Fruit fly (Drosophila melanogaster) whole organism, embryonic: ENCODE measurements around the gene Tyler.
A peak's percentile ranks its signal among the peaks of the same experiment; 100 is the strongest.

ENCODE experiments used
- Abd-B ChIP-seq: fragments of 200-800 bp; sonication (Bioruptor generic); optimal IDR thresholded peaks from 2 replicates; lab custom pipeline; 2018; ENCODE audit warnings: missing biosample characterization, mild to moderate bottlenecking, missing genetic modification characterization, moderate library complexity
- Asciz ChIP-seq: fragments of 200-800 bp; sonication (Bioruptor generic); optimal IDR thresholded peaks from 2 replicates; lab custom pipeline; 2017; ENCODE audit warnings: missing biosample characterization, mild to moderate bottlenecking, missing genetic modification characterization, missing genetic modification reagents
- CG10147 ChIP-seq: fragments of 200-800 bp; sonication (Bioruptor generic); optimal IDR thresholded peaks from 2 replicates; lab custom pipeline; 2019; ENCODE audit warnings: missing biosample characterization, mild to moderate bottlenecking, missing genetic modification characterization, moderate library complexity
- CG10321 ChIP-seq: fragments of 200-800 bp; sonication (Bioruptor generic); IDR thresholded peaks from 2 replicates; pipeline ENCODE4 v1.3.6; 2022; ENCODE audit warnings: missing biosample characterization, missing genetic modification characterization
- CG13296 ChIP-seq: fragments of 200-800 bp; sonication (Bioruptor generic); optimal IDR thresholded peaks from 3 replicates; lab custom pipeline; 2018; ENCODE audit warnings: missing biosample characterization, mild to moderate bottlenecking, missing genetic modification characterization
- CG13624 ChIP-seq: fragments of 200-800 bp; sonication (Bioruptor generic); optimal IDR thresholded peaks from 2 replicates; lab custom pipeline; 2016; ENCODE audit warnings: missing biosample characterization, missing genetic modification characterization
- CG14710 ChIP-seq: fragments of 200-800 bp; sonication (Bioruptor generic); optimal IDR thresholded peaks from 3 replicates; lab custom pipeline; 2019; ENCODE audit warnings: missing biosample characterization, mild to moderate bottlenecking, missing genetic modification characterization, moderate library complexity
- CG14860 ChIP-seq: fragments of 200-800 bp; sonication (Bioruptor generic); IDR thresholded peaks from 3 replicates; pipeline ENCODE4 v1.3.6; 2022; ENCODE audit warnings: missing biosample characterization, missing genetic modification characterization; ENCODE audit not compliant: partially characterized antibody
- CG14965 ChIP-seq: fragments of 200-800 bp; sonication (Bioruptor generic); optimal IDR thresholded peaks from 2 replicates; lab custom pipeline; 2016; ENCODE audit warnings: missing biosample characterization, missing genetic modification characterization, borderline replicate concordance
- CG15514 ChIP-seq: fragments of 200-800 bp; sonication (Bioruptor generic); optimal IDR thresholded peaks from 3 replicates; lab custom pipeline; 2017; ENCODE audit warnings: missing biosample characterization, missing genetic modification characterization, mild to moderate bottlenecking, moderate library complexity, missing genetic modification reagents
- CG1603 ChIP-seq: fragments of 200-800 bp; sonication (Bioruptor generic); optimal IDR thresholded peaks from 2 replicates; lab custom pipeline; 2019; ENCODE audit warnings: missing biosample characterization, mild to moderate bottlenecking, missing genetic modification characterization, moderate library complexity
- CG16813 ChIP-seq: fragments of 200-800 bp; sonication (Bioruptor generic); IDR thresholded peaks from 3 replicates; pipeline ENCODE4 v1.3.6; 2022; ENCODE audit warnings: missing biosample characterization, missing genetic modification characterization; ENCODE audit not compliant: partially characterized antibody
- CG17912 ChIP-seq: fragments of 200-800 bp; sonication (Bioruptor generic); optimal IDR thresholded peaks from 2 replicates; lab custom pipeline; 2018; ENCODE audit warnings: missing biosample characterization, mild to moderate bottlenecking, missing genetic modification characterization
- CG18764 ChIP-seq: fragments of 200-800 bp; sonication (Bioruptor generic); optimal IDR thresholded peaks from 3 replicates; lab custom pipeline; 2016; ENCODE audit warnings: missing biosample characterization, missing genetic modification characterization
- CG2129 ChIP-seq: fragments of 200-800 bp; sonication (Bioruptor generic); IDR thresholded peaks from 2 replicates; pipeline ENCODE4 v1.3.6; 2022; ENCODE audit warnings: missing biosample characterization, missing genetic modification characterization; ENCODE audit not compliant: partially characterized antibody
- CG31365 ChIP-seq: fragments of 200-800 bp; sonication (Bioruptor generic); optimal IDR thresholded peaks from 2 replicates; lab custom pipeline; 2018; ENCODE audit warnings: missing biosample characterization, mild to moderate bottlenecking, missing genetic modification characterization
- CG31388 ChIP-seq: fragments of 200-800 bp; sonication (Bioruptor generic); optimal IDR thresholded peaks from 2 replicates; lab custom pipeline; 2016; ENCODE audit warnings: missing biosample characterization, missing genetic modification characterization
- CG6254 ChIP-seq: fragments of 200-800 bp; sonication (Bioruptor generic); optimal IDR thresholded peaks from 3 replicates; lab custom pipeline; 2017; ENCODE audit warnings: mild to moderate bottlenecking, missing biosample characterization, missing genetic modification reagents, missing genetic modification characterization
- CG6791 ChIP-seq: fragments of 200-800 bp; sonication (Bioruptor generic); IDR thresholded peaks from 3 replicates; pipeline ENCODE4 v1.3.6; 2022; ENCODE audit warnings: missing biosample characterization, missing genetic modification characterization; ENCODE audit not compliant: partially characterized antibody
- CG9609 ChIP-seq: fragments of 200-800 bp; sonication (Bioruptor generic); optimal IDR thresholded peaks from 3 replicates; lab custom pipeline; 2016; ENCODE audit warnings: missing biosample characterization, missing genetic modification characterization
- CoRest ChIP-seq: fragments of 200-800 bp; sonication (Bioruptor generic); optimal IDR thresholded peaks from 3 replicates; lab custom pipeline; 2018; ENCODE audit warnings: missing biosample characterization, mild to moderate bottlenecking, missing genetic modification characterization, moderate library complexity
- Doc2 ChIP-seq: fragments of 200-800 bp; sonication (Bioruptor generic); IDR thresholded peaks from 2 replicates; pipeline ENCODE4 v1.3.6; 2022; ENCODE audit warnings: missing biosample characterization, missing genetic modification characterization
- H2.0 ChIP-seq: fragments of 200-800 bp; sonication (Bioruptor generic); IDR thresholded peaks from 2 replicates; pipeline ENCODE4 v1.3.6; 2022; ENCODE audit warnings: missing biosample characterization, missing genetic modification characterization
- Jarid2 ChIP-seq: fragments of 200-800 bp; sonication (Bioruptor generic); optimal IDR thresholded peaks from 3 replicates; lab custom pipeline; 2017; ENCODE audit warnings: mild to moderate bottlenecking, missing biosample characterization, missing genetic modification reagents, missing genetic modification characterization
- Ravus ChIP-seq: fragments of 200-800 bp; sonication (Bioruptor generic); IDR thresholded peaks from 2 replicates; pipeline ENCODE4 v1.3.6; 2022; ENCODE audit warnings: missing biosample characterization, missing genetic modification characterization
- Rx ChIP-seq: fragments of 200-800 bp; sonication (Bioruptor generic); IDR thresholded peaks from 2 replicates; pipeline ENCODE4 v1.3.6; 2022; ENCODE audit warnings: missing biosample characterization, missing genetic modification characterization
- Scr ChIP-seq: fragments of 200-800 bp; sonication (Bioruptor generic); IDR thresholded peaks from 2 replicates; pipeline ENCODE4 v1.3.6; 2022; ENCODE audit warnings: missing biosample characterization, missing genetic modification characterization; ENCODE audit not compliant: partially characterized antibody
- Six4 ChIP-seq: fragments of 200-800 bp; sonication (Bioruptor generic); optimal IDR thresholded peaks from 2 replicates; lab custom pipeline; 2016; ENCODE audit warnings: missing biosample characterization, missing genetic modification characterization
- Spps ChIP-seq: fragments of 200-800 bp; sonication (Bioruptor generic); optimal IDR thresholded peaks from 2 replicates; lab custom pipeline; 2018; ENCODE audit warnings: missing biosample characterization, mild to moderate bottlenecking, missing genetic modification characterization
- ara ChIP-seq: fragments of 200-800 bp; sonication (Bioruptor generic); IDR thresholded peaks from 2 replicates; pipeline ENCODE4 v1.3.6; 2022; ENCODE audit warnings: missing biosample characterization, missing genetic modification characterization
- crol ChIP-seq: fragments of 200-800 bp; sonication (Bioruptor generic); IDR thresholded peaks from 2 replicates; pipeline ENCODE4 v1.3.6; 2022; ENCODE audit warnings: missing biosample characterization, missing genetic modification characterization
- exex ChIP-seq: fragments of 200-800 bp; sonication (Bioruptor generic); optimal IDR thresholded peaks from 4 replicates; lab custom pipeline; 2018; ENCODE audit warnings: missing biosample characterization, mild to moderate bottlenecking, missing genetic modification characterization, moderate library complexity
- gfzf ChIP-seq: fragments of 200-800 bp; sonication (Bioruptor generic); optimal IDR thresholded peaks from 2 replicates; lab custom pipeline; 2016; ENCODE audit warnings: missing biosample characterization, mild to moderate bottlenecking, missing genetic modification characterization, moderate library complexity
- insv ChIP-seq, 2 experiments: fragments of 200-800 bp; sonication (Bioruptor generic); optimal IDR thresholded peaks; 3 replicates each; lab custom pipeline; 2016 to 2018; ENCODE audit warnings: missing biosample characterization in 2 of 2, missing genetic modification characterization in 2 of 2
- kay ChIP-seq: fragments of 200-800 bp; sonication (Bioruptor generic); optimal IDR thresholded peaks from 2 replicates; lab custom pipeline; 2016; ENCODE audit warnings: missing biosample characterization, missing genetic modification characterization
- kni ChIP-seq: fragments of 200-800 bp; sonication (Bioruptor generic); optimal IDR thresholded peaks from 3 replicates; lab custom pipeline; 2017; ENCODE audit warnings: mild to moderate bottlenecking, missing biosample characterization, missing genetic modification reagents, missing genetic modification characterization
- luna ChIP-seq: fragments of 200-800 bp; sonication (Bioruptor generic); optimal IDR thresholded peaks from 2 replicates; lab custom pipeline; 2016; ENCODE audit warnings: missing biosample characterization, missing genetic modification characterization
- phol ChIP-seq: fragments of 200-800 bp; sonication (Bioruptor generic); optimal IDR thresholded peaks from 3 replicates; lab custom pipeline; 2018; ENCODE audit warnings: missing biosample characterization, mild to moderate bottlenecking, missing genetic modification characterization, moderate library complexity
- pnt ChIP-seq: fragments of 200-800 bp; sonication (Bioruptor generic); optimal IDR thresholded peaks from 3 replicates; lab custom pipeline; 2016; ENCODE audit warnings: missing biosample characterization, missing genetic modification characterization
- pros ChIP-seq: fragments of 200-800 bp; sonication (Bioruptor generic); optimal IDR thresholded peaks from 3 replicates; lab custom pipeline; 2019; ENCODE audit warnings: missing biosample characterization, mild to moderate bottlenecking, missing genetic modification characterization, moderate library complexity
- sc ChIP-seq, 3 experiments: fragments of >200 bp in 2 of 3; fragments of 200-800 bp in 1 of 3; sonication (Bioruptor generic) in 1 of 3; optimal IDR thresholded peaks; 2 replicates in 2 of 3; 3 replicates in 1 of 3; lab custom pipeline; 2017; ENCODE audit warnings: mild to moderate bottlenecking in 1 of 3, missing biosample characterization in 1 of 3, missing genetic modification characterization in 1 of 3, missing genetic modification reagents in 1 of 3
- sd ChIP-seq: fragments of 200-800 bp; sonication (Bioruptor generic); optimal IDR thresholded peaks from 3 replicates; lab custom pipeline; 2018; ENCODE audit warnings: missing biosample characterization, mild to moderate bottlenecking, missing genetic modification characterization, moderate library complexity
- sens ChIP-seq: fragments of 200-800 bp; sonication (Bioruptor generic); peaks from one replicate; lab custom pipeline; 2016; ENCODE audit warnings: missing biosample characterization, missing genetic modification characterization
- tna ChIP-seq: fragments of 200-800 bp; sonication (Bioruptor generic); IDR thresholded peaks from 2 replicates; pipeline ENCODE4 v1.3.6; 2022; ENCODE audit warnings: missing biosample characterization, missing genetic modification characterization; ENCODE audit not compliant: partially characterized antibody
- toy ChIP-seq: fragments of 200-800 bp; sonication (Bioruptor generic); IDR thresholded peaks from 2 replicates; pipeline ENCODE4 v1.3.6; 2022; ENCODE audit warnings: missing biosample characterization, missing genetic modification characterization
- trem ChIP-seq: fragments of 200-800 bp; optimal IDR thresholded peaks from 3 replicates; lab custom pipeline; 2019; ENCODE audit warnings: missing biosample characterization, mild to moderate bottlenecking, missing genetic modification characterization, moderate library complexity
- twi ChIP-seq: fragments of 200-800 bp; optimal IDR thresholded peaks from 2 replicates; lab custom pipeline; 2019; ENCODE audit warnings: missing biosample characterization, mild to moderate bottlenecking, missing genetic modification characterization, moderate library complexity
- tx ChIP-seq: fragments of 200-800 bp; sonication (Bioruptor generic); optimal IDR thresholded peaks from 2 replicates; lab custom pipeline; 2016; ENCODE audit warnings: missing biosample characterization, missing genetic modification characterization

The Tyler gene

dm6 chrX:19581881-19582280, 29.4 kb upstream of the Tyler start, which contains the start of gene CG14218:
Gene CG14218, minus strand, starts transcription at chrX:19581981.
- peak; percentile 30 for TF ChIP-seq exex (tag; lab: Kevin White, UChicago)
- peak; percentile 35 for TF ChIP-seq sens
- TF ChIP-seq CG13296 (GFP tag; lab: Kevin White, UChicago) = no peak
- TF ChIP-seq Six4 (GFP tag; lab: Kevin White, UChicago) = no peak
- TF ChIP-seq, all 482 proteins: peak for 2

DNA sequence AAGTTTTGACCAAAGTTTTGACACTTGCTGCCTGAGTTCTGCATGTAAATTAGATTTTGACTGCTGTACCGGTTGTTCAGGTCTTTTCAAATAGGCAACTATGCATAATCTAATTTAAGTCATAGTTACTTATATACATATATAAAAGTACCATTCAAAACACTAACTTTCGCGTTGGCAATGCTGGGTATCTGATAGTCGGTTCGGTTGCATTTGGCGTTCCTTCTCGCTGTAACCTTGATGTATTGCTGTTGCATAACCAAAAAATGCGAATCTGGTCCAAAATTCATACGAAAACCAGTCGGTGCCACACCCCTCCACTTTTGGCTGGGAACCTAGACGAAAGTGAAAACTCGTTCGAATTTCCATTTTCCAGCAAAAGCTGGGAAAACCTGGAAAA, 28.6 kb upstream of the Tyler start:
- peak; percentile 49; the same call in 1 of the 3 replicates for TF ChIP-seq CG14860
- TF ChIP-seq CG14965 (GFP tag; lab: Kevin White, UChicago) = no peak
- TF ChIP-seq sd = no peak
- no peak for TF ChIP-seq CG14710
- no peak; the same call in 1 of the 2 replicates for TF ChIP-seq tna (GFP tag; lab: Robert Waterston, UW)
- TF ChIP-seq insv (GFP tag; optimal IDR thresholded peaks at IDR 0.05; lab: Kevin White, UChicago) = no peak
- no peak for TF ChIP-seq CG31388
- TF ChIP-seq ara (GFP tag; lab: Robert Waterston, UW) = no peak
- no peak for TF ChIP-seq Doc2 (GFP tag; lab: Robert Waterston, UW)
- no peak for TF ChIP-seq H2.0
- TF ChIP-seq CG17912 (GFP tag; lab: Kevin White, UChicago) = no peak
- TF ChIP-seq kni (GFP tag; lab: Kevin White, UChicago) = no peak
- no peak for TF ChIP-seq Spps (tag; lab: Kevin White, UChicago)
- no peak for TF ChIP-seq sc (optimal IDR thresholded peaks at IDR 0.05; lab: Kevin White, UChicago)
- TF ChIP-seq sc (GFP tag; optimal IDR thresholded peaks at IDR 0.05; lab: Kevin White, UChicago) = no peak
- TF ChIP-seq Asciz (GFP tag; lab: Kevin White, UChicago) = no peak
- TF ChIP-seq toy (GFP tag; lab: Robert Waterston, UW) = no peak
- no peak for TF ChIP-seq pnt
- no peak for TF ChIP-seq CG15514 (GFP tag; lab: Kevin White, UChicago)
- TF ChIP-seq trem (tag; lab: Kevin White, UChicago) = no peak
- TF ChIP-seq twi (tag; lab: Kevin White, UChicago) = no peak
- no peak for TF ChIP-seq CG1603
- TF ChIP-seq kay (GFP tag; lab: Kevin White, UChicago) = no peak
- TF ChIP-seq CG31365 = no peak
- TF ChIP-seq Rx (GFP tag; lab: Robert Waterston, UW) = no peak
- no peak for TF ChIP-seq crol (GFP tag; lab: Robert Waterston, UW)
- TF ChIP-seq Jarid2 (GFP tag; lab: Kevin White, UChicago) = no peak
- no peak for TF ChIP-seq Abd-B (GFP tag; lab: Kevin White, UChicago)
- no peak for TF ChIP-seq gfzf (GFP tag; lab: Kevin White, UChicago)
- no peak for TF ChIP-seq pros
- TF ChIP-seq CG13624 = no peak
- TF ChIP-seq CG6791 = 0 out of 3 replicates have a peak, but pooled peaks have one; percentile 35
- no peak for TF ChIP-seq CoRest (tag; lab: Kevin White, UChicago)
- TF ChIP-seq CG10147 = no peak
- TF ChIP-seq tx = no peak
- TF ChIP-seq CG10321 = no peak
- TF ChIP-seq Scr = peak; percentile 35; the same call in 1 of the 2 replicates
- TF ChIP-seq CG2129 (GFP tag; lab: Robert Waterston, UW) = no peak
- TF ChIP-seq CG18764 = no peak
- no peak for TF ChIP-seq CG9609 (GFP tag; lab: Kevin White, UChicago)
- no peak for TF ChIP-seq phol (tag; lab: Kevin White, UChicago)
- TF ChIP-seq CG6254 (GFP tag; lab: Kevin White, UChicago) = no peak
- no peak for TF ChIP-seq Ravus
- no peak for TF ChIP-seq luna (GFP tag; lab: Kevin White, UChicago)
- peak; percentile 53; the same call in 1 of the 3 replicates for TF ChIP-seq CG16813
